Fruit fly (Drosophila melanogaster): Measurements from ENCODE around the gene CG7600.

The CG7600 gene

dm6 chr3L:11204852-11205251 is 5.7 kb upstream of the CG7600 start (continued):
- TF ChIP-seq CG10462 (GFP tag; optimal IDR thresholded peaks at IDR 0.05) (no peak), CG15601 (tag; optimal IDR thresholded peaks at IDR 0.05) (no peak), CG9932 (GFP tag; IDR thresholded peaks at IDR 0.05) (peak; percentile 60), Elba2 (GFP tag; optimal IDR thresholded peaks at IDR 0.05) (no peak), Myb (GFP tag; optimal IDR thresholded peaks at IDR 0.05) (no peak), gsb (GFP tag; IDR thresholded peaks at IDR 0.05) (no peak), CG2120 (GFP tag; optimal IDR thresholded peaks at IDR 0.05) (peak; percentile 7), NFAT (GFP tag; IDR thresholded peaks at IDR 0.05) (no peak), ranshi (GFP tag; IDR thresholded peaks at IDR 0.05) (no peak), sna (GFP tag; IDR thresholded peaks at IDR 0.05; ENCODE audit: partially characterized antibody) (no peak), odd (GFP tag; optimal IDR thresholded peaks at IDR 0.05) (no peak), luna (GFP tag; optimal IDR thresholded peaks at IDR 0.05) (no peak), ase (GFP tag; IDR thresholded peaks at IDR 0.05) (no peak), CG1602 (GFP tag; optimal IDR thresholded peaks at IDR 0.05) (no peak), Meics (GFP tag; optimal IDR thresholded peaks at IDR 0.05) (no peak), Awh (GFP tag; IDR thresholded peaks at IDR 0.05) (no peak), Abd-B (GFP tag; optimal IDR thresholded peaks at IDR 0.05) (no peak), dati (GFP tag; IDR thresholded peaks at IDR 0.05) (no peak), CG2678 (tag; optimal IDR thresholded peaks at IDR 0.05) (peak; percentile 48), tio (GFP tag; optimal IDR thresholded peaks at IDR 0.05) (no peak), zfh1 (GFP tag; IDR thresholded peaks at IDR 0.05) (0 out of 3 replicates have a peak, but pooled peaks have one; percentile 6), CG10267 (tag; optimal IDR thresholded peaks at IDR 0.05) (peak; percentile 13), CG1647 (GFP tag; optimal IDR thresholded peaks at IDR 0.05) (no peak), CG10654 (GFP tag; optimal IDR thresholded peaks at IDR 0.05) (no peak), CG11398 (GFP tag; optimal IDR thresholded peaks at IDR 0.05) (no peak), bsh (GFP tag; optimal IDR thresholded peaks at IDR 0.05) (peak in 1 of 2 experiments; percentile 30), sd (tag; optimal IDR thresholded peaks at IDR 0.05) (no peak), CG17568 (GFP tag; optimal IDR thresholded peaks at IDR 0.05) (no peak), CG10147 (GFP tag; optimal IDR thresholded peaks at IDR 0.05) (peak; percentile 20), Fer3 (tag; optimal IDR thresholded peaks at IDR 0.05) (no peak), CG17359 (tag; optimal IDR thresholded peaks at IDR 0.05) (peak; percentile 24), CG16813 (GFP tag; IDR thresholded peaks at IDR 0.05; ENCODE audit: partially characterized antibody) (no peak), Xrp1 (GFP tag; IDR thresholded peaks at IDR 0.05) (peak; percentile 49; the same call in 1 of the 2 replicates), grau (tag; optimal IDR thresholded peaks at IDR 0.05) (peak; percentile 87), dysf (GFP tag; IDR thresholded peaks at IDR 0.05) (peak; percentile 32; the same call in 1 of the 3 replicates), fu2 (GFP tag; optimal IDR thresholded peaks at IDR 0.05) (no peak), dpn (GFP tag; optimal IDR thresholded peaks at IDR 0.05) (no peak), B-H2 (GFP tag; optimal IDR thresholded peaks at IDR 0.05) (no peak), CoRest (tag; optimal IDR thresholded peaks at IDR 0.05) (peak; percentile 20), sisA (GFP tag; IDR thresholded peaks at IDR 0.05) (no peak), maf-S (GFP tag; optimal IDR thresholded peaks at IDR 0.05) (no peak), BEAF-32 (GFP tag; optimal IDR thresholded peaks at IDR 0.05) (no peak), Rfx (GFP tag; IDR thresholded peaks at IDR 0.05) (peak; percentile 68), unpg (GFP tag; optimal IDR thresholded peaks at IDR 0.05) (peak; percentile 28), emc (GFP tag; optimal IDR thresholded peaks at IDR 0.05) (no peak), CTCF (GFP tag; optimal IDR thresholded peaks at IDR 0.05) (no peak), prd (optimal IDR thresholded peaks at IDR 0.05) (no peak), prd (GFP tag; IDR thresholded peaks at IDR 0.05) (peak; percentile 51; the same call in 1 of the 3 replicates), CG17829 (tag; optimal IDR thresholded peaks at IDR 0.05) (peak; percentile 3), pum (GFP tag; optimal IDR thresholded peaks at IDR 0.05) (no peak), en (GFP tag; optimal IDR thresholded peaks at IDR 0.05) (no peak), CG11695 (GFP tag; IDR thresholded peaks at IDR 0.05) (no peak), CG10366 (GFP tag; IDR thresholded peaks at IDR 0.05) (no peak)
